Fruit fly (Drosophila melanogaster) whole organism, pupa: ENCODE results near the gene CG42866.

Experiments
- CG12605 ChIP-seq: fragments of 200-800 bp; sonication (Bioruptor generic); IDR thresholded peaks from 2 replicates; pipeline ENCODE4 v1.3.6; 2022; ENCODE audit warnings: missing biosample characterization, missing genetic modification characterization
- Pif1A ChIP-seq: fragments of 200-800 bp; sonication (Bioruptor generic); optimal IDR thresholded peaks from 3 replicates; lab custom pipeline; 2016; ENCODE audit warnings: missing biosample characterization, missing genetic modification characterization
- gl ChIP-seq: fragments of 200-800 bp; sonication (Bioruptor generic); optimal IDR thresholded peaks from 2 replicates; lab custom pipeline; 2018; ENCODE audit warnings: missing biosample characterization, mild to moderate bottlenecking, missing genetic modification characterization

- TF ChIP-seq CG12605 (GFP tag; lab: Robert Waterston, UW), result no peak
- no peak for TF ChIP-seq Pif1A
- TF ChIP-seq gl (tag; lab: Kevin White, UChicago), result no peak
These were observed 48.1 kb downstream of the CG42866 start, which contains the start of gene TotE for dm6 chr2L:19913416-19913815.
